Worm (Caenorhabditis elegans) whole organism, early embryonic: ENCODE data around the gene C34D10.5.

ENCODE experiments used
- F13C5.2 ChIP-seq: sonication (generic microtip); optimal IDR thresholded peaks from 2 replicates; lab custom pipeline; 2017; ENCODE audit warnings: mild to moderate bottlenecking, missing genetic modification characterization, inconsistent platforms, missing compliant biosample characterization
- ama-1 ChIP-seq: fragments of 150-350 bp; optimal IDR thresholded peaks from 2 replicates; lab custom pipeline; 2014
- ceh-13 ChIP-seq: fragments of 200-800 bp; sonication (Bioruptor generic); optimal IDR thresholded peaks from 2 replicates; lab custom pipeline; 2018; ENCODE audit warnings: mild to moderate bottlenecking, missing genetic modification characterization, missing compliant biosample characterization
- flt-1 ChIP-seq: fragments of 200-800 bp; sonication (Bioruptor generic); IDR thresholded peaks from 2 replicates; pipeline ENCODE4 v1.3.6; 2022; ENCODE audit warnings: missing genetic modification characterization, missing compliant biosample characterization
- hmbx-1 ChIP-seq: sonication (generic microtip); optimal IDR thresholded peaks from 2 replicates; lab custom pipeline; 2016; ENCODE audit warnings: mild to moderate bottlenecking, missing genetic modification characterization, missing compliant biosample characterization
- hnd-1 ChIP-seq: sonication (generic microtip); optimal IDR thresholded peaks from 2 replicates; lab custom pipeline; 2016; ENCODE audit warnings: missing genetic modification characterization, missing compliant biosample characterization
- scrt-1 ChIP-seq: fragments of 200-800 bp; sonication (Bioruptor generic); IDR thresholded peaks from 2 replicates; pipeline ENCODE4 v1.3.6; 2022; ENCODE audit warnings: missing genetic modification characterization, missing compliant biosample characterization
- sea-1 ChIP-seq: fragments of 200-800 bp; sonication (Bioruptor generic); conservative IDR thresholded peaks from 2 replicates; pipeline ENCODE4 v1.3.6; 2022; ENCODE audit warnings: missing genetic modification characterization, missing compliant biosample characterization
- tbx-11 ChIP-seq: fragments of 200-800 bp; sonication (Bioruptor generic); IDR thresholded peaks from 2 replicates; pipeline ENCODE4 v1.3.6; 2022; ENCODE audit warnings: missing genetic modification characterization, missing compliant biosample characterization

DNA sequence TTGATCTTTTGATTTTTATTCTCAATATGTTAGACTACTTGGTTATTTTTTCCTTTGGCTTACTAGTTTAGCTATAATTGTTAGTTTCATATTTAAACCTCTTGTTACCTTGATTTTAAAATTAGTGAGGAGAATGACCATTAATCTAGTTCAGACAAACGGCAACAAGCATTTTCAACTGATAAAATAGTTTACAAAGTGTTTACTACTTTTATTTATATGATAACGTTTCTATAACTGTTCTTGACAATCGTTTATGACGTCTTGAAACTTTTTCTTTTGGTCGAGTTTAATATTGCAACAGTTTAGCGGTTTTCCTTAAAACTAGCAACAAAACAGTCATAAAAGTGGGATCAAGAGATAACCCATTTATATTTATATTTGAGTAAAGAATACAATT is 42.1 kb upstream of the C34D10.5 start:
- no peak for TF ChIP-seq sea-1 (GFP tag; lab: Robert Waterston, UW)
- TF ChIP-seq hmbx-1 (tag; lab: Kevin White, UChicago): no peak
- no peak for TF ChIP-seq scrt-1 (GFP tag; lab: Robert Waterston, UW)
- no peak for TF ChIP-seq flt-1 (GFP tag; lab: Robert Waterston, UW)
- TF ChIP-seq ama-1 (lab: Kevin White, UChicago): no peak
- TF ChIP-seq ceh-13 (GFP tag; lab: Kevin White, UChicago): no peak
- no peak for TF ChIP-seq hnd-1 (tag; lab: Kevin White, UChicago)
- no peak for TF ChIP-seq F13C5.2 (tag; lab: Kevin White, UChicago)
- no peak for TF ChIP-seq tbx-11 (GFP tag; lab: Robert Waterston, UW)
